Worm (Caenorhabditis elegans) whole organism, L4 larva: Measurements from ENCODE around the gene Y54E2A.8.

Experiments used
- D1046.2 ChIP-seq: fragments of 200-800 bp; sonication (Bioruptor generic); IDR thresholded peaks from 2 replicates; pipeline ENCODE4 v1.3.6; 2022; ENCODE audit warnings: missing genetic modification characterization, missing compliant biosample characterization
- F10B5.3 ChIP-seq: sonication (generic microtip); optimal IDR thresholded peaks from 2 replicates; lab custom pipeline; 2016; ENCODE audit warnings: mild to moderate bottlenecking, missing genetic modification characterization, missing compliant biosample characterization
- F26F4.8 ChIP-seq: fragments of 200-800 bp; sonication (Bioruptor generic); conservative IDR thresholded peaks from 2 replicates; pipeline ENCODE4 v1.3.6; 2022; ENCODE audit warnings: missing genetic modification characterization, missing compliant biosample characterization
- T20F7.1 ChIP-seq: fragments of 200-800 bp; sonication (Bioruptor generic); optimal IDR thresholded peaks from 2 replicates; lab custom pipeline; 2018; ENCODE audit warnings: mild to moderate bottlenecking, missing genetic modification characterization, missing compliant biosample characterization
- ZK546.5 ChIP-seq, 2 experiments: sonication (generic microtip); optimal IDR thresholded peaks; 2 replicates each; lab custom pipeline; 2017; ENCODE audit warnings: missing biosample characterization in 2 of 2, missing genetic modification characterization in 2 of 2
- aha-1 ChIP-seq: fragments of 150-350 bp; peaks from one replicate; lab custom pipeline; 2014; ENCODE audit warnings: missing biosample characterization, missing genetic modification characterization
- aly-2 ChIP-seq: sonication (generic microtip); optimal IDR thresholded peaks from 2 replicates; lab custom pipeline; 2018; ENCODE audit warnings: missing biosample characterization, missing genetic modification characterization
- ama-1 ChIP-seq: fragments of 150-350 bp; optimal IDR thresholded peaks from 2 replicates; lab custom pipeline; 2014; ENCODE audit warnings: inconsistent platforms, mixed read lengths
- arid-1 ChIP-seq: fragments of 200-800 bp; sonication (Bioruptor generic); conservative IDR thresholded peaks from 2 replicates; pipeline ENCODE4 v1.3.6; 2022; ENCODE audit warnings: missing genetic modification reagents, missing genetic modification characterization, missing compliant biosample characterization
- ceh-20 ChIP-seq: fragments of 200-800 bp; sonication (Bioruptor generic); IDR thresholded peaks from 2 replicates; pipeline ENCODE4 v1.3.6; 2022; ENCODE audit warnings: missing genetic modification reagents, missing genetic modification characterization, missing compliant biosample characterization
- ceh-28 ChIP-seq: fragments of 150-350 bp; optimal IDR thresholded peaks from 2 replicates; lab custom pipeline; 2014; ENCODE audit warnings: missing biosample characterization, missing genetic modification reagents, missing genetic modification characterization
- ceh-44 ChIP-seq: fragments of 200-800 bp; sonication (Bioruptor generic); IDR thresholded peaks from 2 replicates; pipeline ENCODE4 v1.3.6; 2022; ENCODE audit warnings: missing genetic modification reagents, missing genetic modification characterization, missing compliant biosample characterization
- ces-1 ChIP-seq: fragments of 150-350 bp; sonication (generic microtip); optimal IDR thresholded peaks from 4 replicates; lab custom pipeline; 2014; ENCODE audit warnings: missing biosample characterization, missing genetic modification reagents, missing genetic modification characterization
- daf-12 ChIP-seq: fragments of 150-350 bp; optimal IDR thresholded peaks from 2 replicates; lab custom pipeline; 2014; ENCODE audit warnings: missing biosample characterization, missing genetic modification reagents, missing genetic modification characterization
- dmd-9 ChIP-seq: fragments of 200-800 bp; sonication (Bioruptor generic); IDR thresholded peaks from 2 replicates; pipeline ENCODE4 v1.3.6; 2022; ENCODE audit warnings: missing genetic modification reagents, missing genetic modification characterization, missing compliant biosample characterization
- dpl-1 ChIP-seq: fragments of 150-350 bp; optimal IDR thresholded peaks from 2 replicates; lab custom pipeline; 2014; ENCODE audit warnings: missing biosample characterization, missing genetic modification reagents, missing genetic modification characterization
- duxl-1 ChIP-seq: sonication (generic microtip); optimal IDR thresholded peaks from 2 replicates; lab custom pipeline; 2016; ENCODE audit warnings: mild to moderate bottlenecking, missing genetic modification characterization, moderate library complexity, missing compliant biosample characterization; ENCODE audit not compliant: poor library complexity
- egl-43 ChIP-seq: fragments of 200-800 bp; sonication (Bioruptor generic); IDR thresholded peaks from 2 replicates; pipeline ENCODE4 v1.3.6; 2022; ENCODE audit warnings: missing genetic modification reagents, missing genetic modification characterization, missing compliant biosample characterization
- fos-1 ChIP-seq: fragments of 150-350 bp; optimal IDR thresholded peaks from 2 replicates; lab custom pipeline; 2014; ENCODE audit warnings: missing biosample characterization, missing genetic modification characterization
- gei-8 ChIP-seq: fragments of 200-800 bp; sonication (Bioruptor generic); optimal IDR thresholded peaks from 2 replicates; lab custom pipeline; 2018; ENCODE audit warnings: mild to moderate bottlenecking, missing genetic modification characterization, missing compliant biosample characterization
- hif-1 ChIP-seq, 2 experiments: sonication (generic microtip); optimal IDR thresholded peaks; 2 replicates each; lab custom pipeline; 2016 to 2017; ENCODE audit warnings: missing compliant biosample characterization in 2 of 2, missing genetic modification characterization in 2 of 2, missing genetic modification reagents in 2 of 2, missing genotype in 2 of 2, mild to moderate bottlenecking in 1 of 2
- hlh-11 ChIP-seq: fragments of 200-800 bp; sonication (Bioruptor generic); optimal IDR thresholded peaks from 2 replicates; lab custom pipeline; 2018; ENCODE audit warnings: mild to moderate bottlenecking, missing genetic modification characterization, missing compliant biosample characterization
- hlh-30 ChIP-seq: sonication (generic microtip); optimal IDR thresholded peaks from 2 replicates; lab custom pipeline; 2017; ENCODE audit warnings: antibody characterized with exemption, mild to moderate bottlenecking, missing genetic modification characterization, missing compliant biosample characterization; ENCODE audit not compliant: insufficient read depth
- jun-1 ChIP-seq: fragments of 150-350 bp; optimal IDR thresholded peaks from 2 replicates; lab custom pipeline; 2014; ENCODE audit warnings: missing biosample characterization, missing genetic modification reagents, missing genetic modification characterization
- lim-7 ChIP-seq: fragments of 200-800 bp; sonication (Bioruptor generic); IDR thresholded peaks from 2 replicates; pipeline ENCODE4 v1.3.6; 2022; ENCODE audit warnings: missing genetic modification characterization, missing compliant biosample characterization
- lin-13 ChIP-seq: fragments of 150-350 bp; optimal IDR thresholded peaks from 2 replicates; lab custom pipeline; 2014; ENCODE audit warnings: missing biosample characterization, missing genetic modification reagents, missing genetic modification characterization
- lin-15B ChIP-seq: fragments of 150-350 bp; sonication (generic microtip); optimal IDR thresholded peaks from 3 replicates; lab custom pipeline; 2014; ENCODE audit warnings: missing biosample characterization, missing genetic modification characterization
- lin-29 ChIP-seq: fragments of 200-800 bp; sonication (Bioruptor generic); IDR thresholded peaks from 2 replicates; pipeline ENCODE4 v1.3.6; 2022; ENCODE audit warnings: missing genetic modification reagents, missing genetic modification characterization, missing compliant biosample characterization
- madf-9 ChIP-seq: fragments of 200-800 bp; sonication (Bioruptor generic); conservative IDR thresholded peaks from 2 replicates; pipeline ENCODE4 v1.3.6; 2022; ENCODE audit warnings: missing genetic modification reagents, missing genetic modification characterization, missing compliant biosample characterization
- mdl-1 ChIP-seq, 2 experiments: fragments of 150-350 bp in 1 of 2; sonication (generic microtip) in 1 of 2; optimal IDR thresholded peaks; 2 replicates each; lab custom pipeline; 2014 to 2017; ENCODE audit warnings: missing biosample characterization in 2 of 2, missing genetic modification characterization in 2 of 2
- mdt-29 ChIP-seq: fragments of 200-800 bp; sonication (Bioruptor generic); IDR thresholded peaks from 2 replicates; pipeline ENCODE4 v1.3.6; 2022; ENCODE audit warnings: missing genetic modification reagents, missing genetic modification characterization, missing compliant biosample characterization
- mep-1 ChIP-seq: fragments of 150-350 bp; sonication (generic microtip); optimal IDR thresholded peaks from 3 replicates; lab custom pipeline; 2014; ENCODE audit warnings: missing biosample characterization, missing genetic modification characterization
- mes-2 ChIP-seq: sonication (generic microtip); optimal IDR thresholded peaks from 2 replicates; lab custom pipeline; 2016; ENCODE audit warnings: missing genotype, mild to moderate bottlenecking, missing genetic modification characterization, missing compliant biosample characterization; ENCODE audit not compliant: poor library complexity, severe bottlenecking
- mxl-2 ChIP-seq: fragments of 200-800 bp; sonication (Bioruptor generic); conservative IDR thresholded peaks from 2 replicates; pipeline ENCODE4 v1.3.6; 2022; ENCODE audit warnings: missing genetic modification reagents, missing genetic modification characterization, missing compliant biosample characterization
- mxl-3 ChIP-seq: fragments of 200-800 bp; sonication (Bioruptor generic); optimal IDR thresholded peaks from 2 replicates; lab custom pipeline; 2018; ENCODE audit warnings: mild to moderate bottlenecking, missing genetic modification characterization, missing compliant biosample characterization
- nhr-10 ChIP-seq: fragments of 150-350 bp; optimal IDR thresholded peaks from 2 replicates; lab custom pipeline; 2014; ENCODE audit warnings: missing biosample characterization, missing genetic modification characterization
- nhr-102 ChIP-seq: sonication (generic microtip); optimal IDR thresholded peaks from 2 replicates; lab custom pipeline; 2016; ENCODE audit warnings: mild to moderate bottlenecking, missing genetic modification characterization, moderate library complexity, missing compliant biosample characterization
- nhr-11 ChIP-seq: fragments of 150-350 bp; optimal IDR thresholded peaks from 2 replicates; lab custom pipeline; 2014; ENCODE audit warnings: missing biosample characterization, missing genetic modification characterization
- nhr-41 ChIP-seq: fragments of 200-800 bp; sonication (Bioruptor generic); IDR thresholded peaks from 2 replicates; pipeline ENCODE4 v1.3.6; 2022; ENCODE audit warnings: missing genetic modification reagents, missing genetic modification characterization, missing compliant biosample characterization
- nhr-42 ChIP-seq: fragments of 200-800 bp; sonication (Bioruptor generic); IDR thresholded peaks from 2 replicates; pipeline ENCODE4 v1.3.6; 2022; ENCODE audit warnings: missing genetic modification characterization, missing compliant biosample characterization
- nhr-48 ChIP-seq: sonication (generic microtip); optimal IDR thresholded peaks from 2 replicates; lab custom pipeline; 2016; ENCODE audit warnings: mild to moderate bottlenecking, missing genetic modification characterization, missing compliant biosample characterization
- php-3 ChIP-seq: fragments of 200-800 bp; sonication (Bioruptor generic); IDR thresholded peaks from 2 replicates; pipeline ENCODE4 v1.3.6; 2022; ENCODE audit warnings: missing genetic modification reagents, missing genetic modification characterization, missing compliant biosample characterization
- pqm-1 ChIP-seq: sonication (generic microtip); optimal IDR thresholded peaks from 2 replicates; lab custom pipeline; 2017; ENCODE audit warnings: missing biosample characterization, missing genetic modification characterization
- sdz-12 ChIP-seq: fragments of 200-800 bp; sonication (Bioruptor generic); optimal IDR thresholded peaks from 2 replicates; lab custom pipeline; 2018; ENCODE audit warnings: mild to moderate bottlenecking, missing genetic modification characterization, missing compliant biosample characterization
- snpc-4 ChIP-seq: fragments of 150-350 bp; optimal IDR thresholded peaks from 2 replicates; lab custom pipeline; 2014; ENCODE audit warnings: missing biosample characterization, missing genetic modification characterization
- spr-1 ChIP-seq: sonication (generic microtip); optimal IDR thresholded peaks from 2 replicates; lab custom pipeline; 2016; ENCODE audit warnings: mild to moderate bottlenecking, missing genetic modification characterization, missing compliant biosample characterization
- unc-39 ChIP-seq: sonication (generic microtip); optimal IDR thresholded peaks from 2 replicates; lab custom pipeline; 2017; ENCODE audit warnings: missing biosample characterization, missing genetic modification characterization
- zag-1 ChIP-seq: fragments of 150-350 bp; optimal IDR thresholded peaks from 2 replicates; lab custom pipeline; 2014; ENCODE audit warnings: missing biosample characterization, missing genetic modification characterization
- ztf-11 ChIP-seq: fragments of 150-350 bp; optimal IDR thresholded peaks from 2 replicates; lab custom pipeline; 2014; ENCODE audit warnings: missing biosample characterization, missing genetic modification characterization
- ztf-7 ChIP-seq: fragments of 150-350 bp; optimal IDR thresholded peaks from 2 replicates; lab custom pipeline; 2014; ENCODE audit warnings: missing biosample characterization, missing genetic modification characterization

Gene Y54E2A.8

ce11 chrII:14794935-14795454 is 16.9 kb downstream of the Y54E2A.8 start, which contains the start of gene eif-3.B (continued):
- TF ChIP-seq F26F4.8 (GFP tag; lab: Robert Waterston, UW): no peak
- TF ChIP-seq nhr-11 (tag; lab: Kevin White, UChicago): peak; percentile 83
- peak; percentile 41; the same call in 1 of the 2 replicates for TF ChIP-seq php-3
- peak; percentile 46; the same call in 1 of the 2 replicates for TF ChIP-seq egl-43 (GFP tag; lab: Robert Waterston, UW)
- TF ChIP-seq T20F7.1: peak; percentile 98
- TF ChIP-seq ceh-28: peak; percentile 7
- no peak for TF ChIP-seq jun-1
- peak; percentile 85 for TF ChIP-seq dmd-9 (GFP tag; lab: Robert Waterston, UW)
- no peak for TF ChIP-seq ama-1 (lab: Kevin White, UChicago)
- no peak for TF ChIP-seq daf-12 (tag; lab: Kevin White, UChicago)
- peak; percentile 70; the same call in 1 of the 2 replicates for TF ChIP-seq ceh-44 (GFP tag; lab: Robert Waterston, UW)
- peak; percentile 43 for TF ChIP-seq ces-1 (GFP tag; lab: Kevin White, UChicago)
- TF ChIP-seq hlh-11: peak; percentile 80

ce11 chrII:14798047-14798522 is 19.9 kb downstream of the Y54E2A.8 start, which contains the start of gene tbc-20:
tbc-20 (plus strand) TSS chrII:14798472.
- TF ChIP-seq ceh-44 (GFP tag; lab: Robert Waterston, UW): no peak
- TF ChIP-seq sdz-12 (GFP tag; lab: Kevin White, UChicago): no peak
- TF ChIP-seq arid-1: no peak
- TF ChIP-seq nhr-42 (GFP tag; lab: Robert Waterston, UW): no peak
- no peak for TF ChIP-seq unc-39 (tag; lab: Kevin White, UChicago)
- TF ChIP-seq nhr-48 (tag; lab: Kevin White, UChicago): no peak
- no peak for TF ChIP-seq egl-43 (GFP tag; lab: Robert Waterston, UW)
- TF ChIP-seq mep-1: peak; percentile 13
- peak; percentile 9 for TF ChIP-seq nhr-102 (tag; lab: Kevin White, UChicago)
- no peak for TF ChIP-seq snpc-4
- no peak for TF ChIP-seq mxl-3 (GFP tag; lab: Kevin White, UChicago)
- TF ChIP-seq D1046.2: no peak
- no peak for TF ChIP-seq lim-7 (GFP tag; lab: Robert Waterston, UW)
- TF ChIP-seq aly-2 (tag; lab: Kevin White, UChicago): no peak
- no peak for TF ChIP-seq duxl-1
- no peak for TF ChIP-seq jun-1
- no peak for TF ChIP-seq madf-9
- no peak for TF ChIP-seq daf-12 (tag; lab: Kevin White, UChicago)
- TF ChIP-seq dpl-1 (GFP tag; lab: Kevin White, UChicago): peak; percentile 61
- no peak for TF ChIP-seq zag-1
- TF ChIP-seq dmd-9 (GFP tag; lab: Robert Waterston, UW): no peak
- TF ChIP-seq mdt-29 (GFP tag; lab: Robert Waterston, UW): no peak
- no peak for TF ChIP-seq fos-1 (tag; lab: Kevin White, UChicago)
- TF ChIP-seq mes-2 (tag; lab: Kevin White, UChicago): peak; percentile 64
- TF ChIP-seq ceh-20: no peak
- TF ChIP-seq mdl-1 (tag; optimal IDR thresholded peaks at IDR 0.05; lab: Kevin White, UChicago): no peak
- TF ChIP-seq ztf-11 (tag; lab: Kevin White, UChicago): no peak
- TF ChIP-seq nhr-41 (GFP tag; lab: Robert Waterston, UW): no peak
- TF ChIP-seq hif-1 (tag; optimal IDR thresholded peaks at IDR 0.05; lab: Kevin White, UChicago): no peak
- no peak for TF ChIP-seq lin-15B (tag; lab: Kevin White, UChicago)
- peak; percentile 94 for TF ChIP-seq aha-1 (tag; lab: Kevin White, UChicago)
- no peak for TF ChIP-seq ZK546.5 (tag; optimal IDR thresholded peaks at IDR 0.05; lab: Kevin White, UChicago)
- TF ChIP-seq gei-8: no peak
- TF ChIP-seq pqm-1: no peak
- TF ChIP-seq lin-29 (GFP tag; lab: Robert Waterston, UW): no peak
- TF ChIP-seq ztf-7 (tag; lab: Kevin White, UChicago): no peak
- TF ChIP-seq hlh-30 (tag; lab: Kevin White, UChicago): no peak
- TF ChIP-seq mxl-2 (GFP tag; lab: Robert Waterston, UW): no peak
- no peak for TF ChIP-seq spr-1 (tag; lab: Kevin White, UChicago)
- no peak for TF ChIP-seq F10B5.3
- TF ChIP-seq lin-13 (GFP tag; lab: Kevin White, UChicago): no peak
- TF ChIP-seq nhr-10: no peak
